Fruit fly (Drosophila melanogaster) whole organism: Measurements from ENCODE around the gene Mzt1.

ENCODE experiments used
- Dll ChIP-seq: fragments of >200 bp; optimal IDR thresholded peaks from 2 replicates; lab custom pipeline; 2017
- pan ChIP-seq: fragments of >200 bp; optimal IDR thresholded peaks from 2 replicates; lab custom pipeline; 2017
- usp ChIP-seq: fragments of >200 bp; optimal IDR thresholded peaks from 2 replicates; lab custom pipeline; 2017; ENCODE audit warnings: missing biosample characterization, missing genetic modification characterization, mixed read lengths

DNA sequence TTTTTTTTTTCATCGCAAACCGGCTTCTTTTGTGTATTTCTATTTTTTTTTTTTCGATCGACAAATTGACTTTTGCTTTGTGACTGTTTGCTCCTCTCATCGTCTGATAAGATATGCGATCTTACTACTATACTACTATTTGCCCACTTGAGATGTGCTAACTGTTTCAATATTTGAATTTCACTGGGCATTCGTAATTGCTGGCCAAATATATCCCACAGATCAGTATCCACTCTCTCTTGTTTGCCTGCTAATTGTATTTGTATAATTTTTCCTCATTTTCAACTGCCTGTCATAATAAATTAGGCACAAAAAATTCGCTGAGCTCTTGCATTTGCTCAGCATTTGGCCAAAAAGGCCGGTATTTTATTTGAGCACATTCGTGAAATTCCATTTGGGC lies 44.3 kb downstream of the Mzt1 start:
- TF ChIP-seq usp (GFP tag; lab: Kevin White, UChicago) (no peak), pan (lab: Kevin White, UChicago) (no peak), Dll (lab: Kevin White, UChicago) (no peak)
